Worm (Caenorhabditis elegans): ENCODE data around the gene D1022.4.

The D1022.4 gene

ce11 chrII:7478487-7479234, 21.6 kb upstream of the D1022.4 start, which contains the start of the genes aka-1 and ubc-6 (continued):
- TF ChIP-seq nhr-77 (tag; optimal IDR thresholded peaks at IDR 0.05) (peak; percentile 61), T26A8.4 (GFP tag; IDR thresholded peaks at IDR 0.05) (peak; percentile 95), egl-43 (GFP tag; IDR thresholded peaks at IDR 0.05) (peak; percentile 95), nhr-28 (tag; optimal IDR thresholded peaks at IDR 0.05) (peak; percentile 62), lin-29 (GFP tag; IDR thresholded peaks at IDR 0.05) (peak; percentile 80), hmg-1.1 (GFP tag; IDR thresholded peaks at IDR 0.05) (peak; percentile 91), Y105C5A.15 (GFP tag; IDR thresholded peaks at IDR 0.05) (peak; percentile 68; the same call in 1 of the 2 replicates), pha-4 (GFP tag; IDR thresholded peaks at IDR 0.05) (peak; percentile 94), pha-4 (tag; optimal IDR thresholded peaks at IDR 0.05) (peak; percentile 44), zag-1 (tag; optimal IDR thresholded peaks at IDR 0.05) (no peak), ZK337.2 (GFP tag; IDR thresholded peaks at IDR 0.05) (peak; percentile 71), mes-2 (tag; optimal IDR thresholded peaks at IDR 0.05; ENCODE audit: poor library complexity, severe bottlenecking) (peak; percentile 78), unc-130 (GFP tag; optimal IDR thresholded peaks at IDR 0.05) (peak; percentile 94), F37D6.2 (tag; optimal IDR thresholded peaks at IDR 0.05) (peak; percentile 78), Y75B8A.6 (GFP tag; IDR thresholded peaks at IDR 0.05) (peak; percentile 72), madf-9 (GFP tag; conservative IDR thresholded peaks at IDR 0.05) (peak; percentile 91), arid-1 (GFP tag; conservative IDR thresholded peaks at IDR 0.05) (peak; percentile 95), nhr-76 (tag; optimal IDR thresholded peaks at IDR 0.05) (peak; percentile 8), sdz-12 (GFP tag; optimal IDR thresholded peaks at IDR 0.05) (no peak), vab-7 (GFP tag; IDR thresholded peaks at IDR 0.05) (peak; percentile 93), Y5F2A.4 (GFP tag; optimal IDR thresholded peaks at IDR 0.05) (peak; percentile 35), nhr-25 (tag; optimal IDR thresholded peaks at IDR 0.05; ENCODE audit: borderline replicate concordance, insufficient read depth) (peak; percentile 34), attf-4 (tag; optimal IDR thresholded peaks at IDR 0.05) (no peak), saeg-2 (GFP tag; IDR thresholded peaks at IDR 0.05) (peak; percentile 85), aha-1 (tag) (peak; percentile 44), php-3 (GFP tag; IDR thresholded peaks at IDR 0.05) (peak; percentile 84), dmd-6 (GFP tag; IDR thresholded peaks at IDR 0.05) (peak; percentile 94), unc-39 (tag; optimal IDR thresholded peaks at IDR 0.05) (no peak), nhr-11 (tag; optimal IDR thresholded peaks at IDR 0.05) (peak; percentile 72), zfp-3 (GFP tag; conservative IDR thresholded peaks at IDR 0.05) (peak; percentile 81), dve-1 (tag; optimal IDR thresholded peaks at IDR 0.05; ENCODE audit: insufficient read depth) (peak; percentile 91), ZK546.5 (tag; optimal IDR thresholded peaks at IDR 0.05) (no peak), F49E8.2 (tag; optimal IDR thresholded peaks at IDR 0.05; ENCODE audit: borderline replicate concordance) (peak; percentile 78), mep-1 (tag; optimal IDR thresholded peaks at IDR 0.05) (peak; percentile 93), nhr-111 (GFP tag; optimal IDR thresholded peaks at IDR 0.05) (no peak), skn-1 (tag; optimal IDR thresholded peaks at IDR 0.05) (no peak), pqm-1 (tag; optimal IDR thresholded peaks at IDR 0.05) (no peak), cey-2 (tag; optimal IDR thresholded peaks at IDR 0.05; ENCODE audit: borderline replicate concordance, insufficient read depth) (no peak), snpc-4 (tag; optimal IDR thresholded peaks at IDR 0.05) (no peak), daf-12 (tag; optimal IDR thresholded peaks at IDR 0.05) (no peak), nhr-42 (GFP tag; IDR thresholded peaks at IDR 0.05) (peak; percentile 94), ceh-62 (tag; optimal IDR thresholded peaks at IDR 0.05) (no peak), ama-1 (optimal IDR thresholded peaks at IDR 0.05) (no peak), fkh-10 (GFP tag; optimal IDR thresholded peaks at IDR 0.05) (peak; percentile 47), lsy-2 (tag; optimal IDR thresholded peaks at IDR 0.05) (peak; percentile 72 to 86), ceh-28 (tag; optimal IDR thresholded peaks at IDR 0.05) (no peak), F44E2.7 (GFP tag; IDR thresholded peaks at IDR 0.05) (0 out of 2 replicates have a peak, but pooled peaks have one; percentile 24), tag-97 (GFP tag; IDR thresholded peaks at IDR 0.05) (no peak), ztf-7 (tag; optimal IDR thresholded peaks at IDR 0.05) (peak; percentile 14), mdt-29 (GFP tag; IDR thresholded peaks at IDR 0.05) (peak; percentile 90)
